Fruit fly (Drosophila melanogaster): ENCODE results near the gene Tango1.

- TF ChIP-seq Pif1B (GFP tag; optimal IDR thresholded peaks at IDR 0.05) (no peak), CG34367 (tag; optimal IDR thresholded peaks at IDR 0.05) (no peak), CG10348 (GFP tag; IDR thresholded peaks at IDR 0.05) (no peak), CG8159 (tag; optimal IDR thresholded peaks at IDR 0.05) (no peak), EcR (GFP tag; optimal IDR thresholded peaks at IDR 0.05) (no peak), CG9948 (tag; optimal IDR thresholded peaks at IDR 0.05) (no peak), Snoo (tag; optimal IDR thresholded peaks at IDR 0.05) (no peak), CG15710 (tag; optimal IDR thresholded peaks at IDR 0.05) (no peak), CG32121 (GFP tag; IDR thresholded peaks at IDR 0.05) (no peak), CG12605 (GFP tag; IDR thresholded peaks at IDR 0.05) (no peak), CG13204 (GFP tag; optimal IDR thresholded peaks at IDR 0.05) (no peak)
Observed at dm6 chr2L:6677453-6677852, 28.3 kb downstream of the Tango1 start, which contains the start of gene Nse1.
